Worm (Caenorhabditis elegans): ENCODE results near the gene str-12.
"Not testable (repeated sequence)": the region's sequence is repeated elsewhere in the genome, so short reads cannot be mapped to it uniquely, and the experiment has no call there.

str-12 gene

DNA sequence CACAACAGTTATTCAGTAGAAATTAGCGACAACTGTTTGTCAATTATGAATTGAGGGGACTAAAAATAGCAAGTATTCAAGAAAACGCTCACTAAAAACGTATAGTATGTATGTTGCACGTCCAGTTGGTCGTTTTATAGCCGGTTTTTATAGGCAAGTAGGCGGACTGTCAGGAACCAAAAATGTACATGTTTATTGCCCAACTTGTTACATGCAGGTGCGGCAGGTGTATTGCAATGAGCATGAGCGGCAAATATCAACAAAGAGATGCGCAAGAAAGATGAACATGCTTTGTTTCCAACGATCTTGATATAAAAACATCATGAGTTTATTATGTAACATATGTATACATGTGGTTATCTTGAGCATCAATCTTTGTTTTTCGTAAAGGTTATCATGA, 10.9 kb upstream of the str-12 start, which contains the start of gene B0391.14:
Gene B0391.14, minus strand, starts transcription at position 101 of the 400 bp plus-strand sequence.
- not testable (repeated sequence) for TF ChIP-seq attf-6, lin-26, F37B4.10 (GFP tag; IDR thresholded peaks at IDR 0.05)

DNA sequence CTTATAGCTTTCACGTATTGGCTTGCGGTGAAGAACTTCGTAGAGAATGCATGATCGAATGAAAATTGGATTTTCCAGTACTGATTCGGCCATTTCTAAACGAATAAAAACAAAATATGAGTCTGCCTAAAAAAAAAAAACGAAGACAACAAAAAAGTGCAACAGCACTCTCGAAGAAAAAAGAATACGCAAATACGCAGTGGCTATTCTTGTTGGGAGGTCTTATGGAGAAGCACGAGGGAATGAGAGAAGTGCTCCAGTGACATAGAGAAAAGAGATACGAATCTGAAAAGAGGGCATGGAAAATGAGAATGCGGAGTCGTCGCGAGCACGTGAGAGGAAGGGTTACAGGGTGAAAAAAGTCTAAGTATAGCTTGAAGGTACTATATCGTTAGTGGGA, 8.4 kb upstream of the str-12 start, which contains the start of gene fbxa-152:
Gene fbxa-152, minus strand, starts transcription at position 101 of the 400 bp plus-strand sequence.
- TF ChIP-seq lsl-1 (GFP tag; optimal IDR thresholded peaks at IDR 0.05) (no peak), ccch-3 (GFP tag; optimal IDR thresholded peaks at IDR 0.05) (no peak), K11D2.4 (GFP tag; IDR thresholded peaks at IDR 0.05) (no peak), Y67H2A.10 (GFP tag; conservative IDR thresholded peaks at IDR 0.05) (no peak), B0336.3 (GFP tag; IDR thresholded peaks at IDR 0.05) (no peak), Y53F4B.3 (GFP tag; IDR thresholded peaks at IDR 0.05) (no peak), fkh-3 (tag; optimal IDR thresholded peaks at IDR 0.05) (no peak), rpc-1 (optimal IDR thresholded peaks at IDR 0.05) (no peak), rpc-1 (tag; optimal IDR thresholded peaks at IDR 0.05) (no peak), T07F8.4 (tag; optimal IDR thresholded peaks at IDR 0.05) (no peak), bed-2 (GFP tag; IDR thresholded peaks at IDR 0.05) (no peak), bed-1 (GFP tag; IDR thresholded peaks at IDR 0.05) (no peak), attf-3 (GFP tag; conservative IDR thresholded peaks at IDR 0.05) (no peak), lag-1 (GFP tag; IDR thresholded peaks at IDR 0.05) (no peak), ceh-58 (GFP tag; IDR thresholded peaks at IDR 0.05) (no peak), akir-1 (GFP tag; optimal IDR thresholded peaks at IDR 0.05) (no peak)

DNA sequence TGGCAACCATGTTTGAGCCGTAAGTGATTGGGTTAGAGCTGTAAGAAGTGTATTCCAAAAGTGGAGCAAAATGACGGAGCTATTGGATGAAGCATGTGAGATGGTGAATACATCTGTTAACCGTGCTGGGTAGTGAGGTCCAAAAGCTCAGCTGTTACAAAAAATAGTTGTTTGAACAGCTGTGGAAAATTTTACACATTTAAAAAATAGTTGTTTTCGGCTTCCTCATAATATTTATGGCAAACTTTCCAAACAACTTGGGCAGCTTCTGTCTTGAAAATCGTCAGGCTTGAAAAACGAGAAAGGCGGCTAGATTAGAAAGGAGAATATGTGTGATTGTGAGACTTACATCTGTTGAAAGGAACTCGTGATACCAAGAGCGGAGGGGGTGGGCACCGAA, 5.6 kb upstream of the str-12 start, which contains the start of gene fbxa-154:
Gene fbxa-154, minus strand, starts transcription at position 101 of the 400 bp plus-strand sequence.
- TF ChIP-seq sdz-38 (tag; optimal IDR thresholded peaks at IDR 0.05) (no peak), F33H1.4 (GFP tag; IDR thresholded peaks at IDR 0.05) (no peak), ceh-58 (GFP tag; IDR thresholded peaks at IDR 0.05) (no peak), F49E8.2 (tag; optimal IDR thresholded peaks at IDR 0.05; ENCODE audit: insufficient read depth) (no peak), pbrm-1 (GFP tag; IDR thresholded peaks at IDR 0.05) (no peak), attf-3 (GFP tag; conservative IDR thresholded peaks at IDR 0.05) (no peak), aptf-3 (GFP tag; IDR thresholded peaks at IDR 0.05) (no peak), rec-8 (tag; optimal IDR thresholded peaks at IDR 0.05) (no peak), K12H6.12 (tag; optimal IDR thresholded peaks at IDR 0.05) (no peak), let-607 (tag; optimal IDR thresholded peaks at IDR 0.05) (no peak), lir-1 (GFP tag; conservative IDR thresholded peaks at IDR 0.05) (no peak), Y67H2A.10 (GFP tag; conservative IDR thresholded peaks at IDR 0.05) (no peak), xnd-1 (tag; optimal IDR thresholded peaks at IDR 0.05) (no peak), F57A8.1 (GFP tag; optimal IDR thresholded peaks at IDR 0.05) (no peak), lin-35 (GFP tag; optimal IDR thresholded peaks at IDR 0.05) (no peak), hsf-1 (GFP tag; IDR thresholded peaks at IDR 0.05) (no peak), hmg-1.2 (GFP tag; IDR thresholded peaks at IDR 0.05) (no peak), rcor-1 (GFP tag; IDR thresholded peaks at IDR 0.05) (no peak)

DNA sequence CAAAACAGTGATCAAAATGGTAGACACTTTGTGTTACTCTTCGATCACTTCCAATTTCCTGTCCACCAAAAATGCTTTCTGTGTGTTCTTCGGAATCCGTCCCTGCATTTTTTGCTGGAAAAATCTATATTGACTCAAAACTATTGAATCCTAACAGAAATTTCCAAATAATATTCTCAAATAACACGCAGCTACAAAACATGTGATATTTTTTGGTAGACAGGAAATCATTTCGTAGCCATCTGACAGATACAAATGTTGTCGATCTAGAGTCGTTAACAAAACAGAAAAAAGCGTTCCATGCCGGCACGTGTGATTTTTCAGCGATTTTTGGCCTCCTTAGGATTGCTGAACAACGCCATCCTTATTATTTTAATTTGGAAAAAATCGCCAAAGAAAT, 2.2 kb downstream of the str-12 start, which contains the start of gene str-263:
Gene str-263, plus strand, starts transcription at position 301 of the 400 bp plus-strand sequence.
- TF ChIP-seq C06A6.2 (GFP tag; conservative IDR thresholded peaks at IDR 0.05): no peak
- TF ChIP-seq somi-1 (GFP tag; optimal IDR thresholded peaks at IDR 0.05): no peak
- TF ChIP-seq F23B12.7 (tag; optimal IDR thresholded peaks at IDR 0.05; ENCODE audit: insufficient read depth): no peak
- no peak for TF ChIP-seq F57A8.1 (GFP tag; optimal IDR thresholded peaks at IDR 0.05)
- TF ChIP-seq pha-4 (tag; optimal IDR thresholded peaks at IDR 0.05): no peak
- TF ChIP-seq tlf-1 (GFP tag; optimal IDR thresholded peaks at IDR 0.05): no peak
- no peak for TF ChIP-seq athp-1 (tag; optimal IDR thresholded peaks at IDR 0.05)
- no peak for TF ChIP-seq F22D6.2 (tag; optimal IDR thresholded peaks at IDR 0.05)
